Worm (Caenorhabditis elegans): ENCODE results near the gene dhs-26.

The dhs-26 gene

ce11 chrX:3334115-3334514, 28.2 kb downstream of the dhs-26 start:
- no peak for TF ChIP-seq ces-1 (GFP tag; optimal IDR thresholded peaks at IDR 0.05)
- TF ChIP-seq tbx-8 (GFP tag; optimal IDR thresholded peaks at IDR 0.05), result no peak
- no peak for TF ChIP-seq blmp-1 (tag; optimal IDR thresholded peaks at IDR 0.05)
- TF ChIP-seq nhr-12 (tag; optimal IDR thresholded peaks at IDR 0.05), result no peak
- no peak for TF ChIP-seq lin-13 (tag; optimal IDR thresholded peaks at IDR 0.05)
- TF ChIP-seq snpc-4 (tag; optimal IDR thresholded peaks at IDR 0.05), result no peak
- no peak for TF ChIP-seq lin-32 (GFP tag; optimal IDR thresholded peaks at IDR 0.05)
- no peak for TF ChIP-seq pha-4 (tag; optimal IDR thresholded peaks at IDR 0.05)
- TF ChIP-seq nhr-28 (tag; optimal IDR thresholded peaks at IDR 0.05), result no peak
- no peak for TF ChIP-seq elt-3 (tag; optimal IDR thresholded peaks at IDR 0.05)
- no peak for TF ChIP-seq nhr-237 (tag; optimal IDR thresholded peaks at IDR 0.05)
- TF ChIP-seq drap-1 (GFP tag; optimal IDR thresholded peaks at IDR 0.05), result no peak
- no peak for TF ChIP-seq ceh-83 (GFP tag; optimal IDR thresholded peaks at IDR 0.05)
- TF ChIP-seq unc-120 (tag; optimal IDR thresholded peaks at IDR 0.05; ENCODE audit: poor library complexity, severe bottlenecking), result no peak
- no peak for TF ChIP-seq ham-2 (GFP tag; optimal IDR thresholded peaks at IDR 0.05)
- TF ChIP-seq flh-1 (GFP tag; optimal IDR thresholded peaks at IDR 0.05), result no peak
- no peak for TF ChIP-seq sptf-1 (tag; optimal IDR thresholded peaks at IDR 0.05)
- TF ChIP-seq mep-1 (tag; optimal IDR thresholded peaks at IDR 0.05), result no peak
- no peak for TF ChIP-seq ceh-39 (tag; optimal IDR thresholded peaks at IDR 0.05)

DNA sequence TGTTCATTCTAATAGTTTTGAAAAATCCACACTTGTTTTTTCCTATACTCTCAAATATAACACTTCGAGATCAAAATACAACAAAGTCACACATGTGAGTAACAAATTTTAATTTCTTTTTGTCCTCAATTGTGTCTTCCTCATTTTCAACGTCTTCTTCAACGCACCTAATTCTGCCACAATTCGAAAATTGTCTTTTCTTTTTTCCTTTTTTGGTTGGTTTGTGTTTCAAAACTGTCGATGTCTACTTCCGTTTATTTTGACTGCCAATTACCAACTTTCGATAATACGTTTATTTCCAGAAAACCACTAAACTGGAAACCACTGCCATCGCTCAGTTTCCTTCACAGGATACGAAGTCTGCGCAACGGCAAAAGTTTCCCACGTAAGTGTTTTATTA, 29.5 kb downstream of the dhs-26 start, which contains the start of gene F11D5.1:
F11D5.1 (plus strand) TSS at position 301 of the 400 bp plus-strand sequence.
- TF ChIP-seq lin-32 (GFP tag; optimal IDR thresholded peaks at IDR 0.05), result no peak
- TF ChIP-seq nhr-2 (tag; optimal IDR thresholded peaks at IDR 0.05), result no peak
- TF ChIP-seq ceh-43 (GFP tag; optimal IDR thresholded peaks at IDR 0.05), result no peak
- TF ChIP-seq sem-2 (GFP tag; optimal IDR thresholded peaks at IDR 0.05), result no peak
- TF ChIP-seq nhr-28 (tag; optimal IDR thresholded peaks at IDR 0.05), result no peak
- TF ChIP-seq snpc-4 (tag; optimal IDR thresholded peaks at IDR 0.05), result no peak
- TF ChIP-seq ham-2 (GFP tag; optimal IDR thresholded peaks at IDR 0.05), result no peak

DNA sequence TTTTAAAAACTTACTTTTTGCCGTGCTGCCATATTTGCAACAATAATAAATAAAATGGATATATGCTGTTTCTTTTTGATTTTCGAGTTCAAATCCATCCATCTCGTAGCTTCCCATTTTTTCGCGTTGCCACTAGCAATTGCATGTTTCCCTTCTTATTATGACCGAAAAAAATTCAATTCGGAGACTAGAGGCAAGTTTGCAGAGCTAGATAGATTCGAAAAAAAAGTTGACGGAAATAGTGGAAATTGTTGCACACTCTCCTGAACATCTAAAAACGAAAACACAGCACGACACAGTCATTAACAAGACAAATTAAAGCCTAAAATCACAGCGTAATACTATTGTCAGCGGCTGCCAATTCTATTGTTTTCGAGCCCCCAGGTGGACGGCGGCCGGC, 36.1 kb downstream of the dhs-26 start, which contains the start of gene F11D5.6:
F11D5.6 (minus strand) TSS at position 101 of the 400 bp plus-strand sequence.
- TF ChIP-seq lin-13 (tag; optimal IDR thresholded peaks at IDR 0.05) (no peak), sptf-1 (tag; optimal IDR thresholded peaks at IDR 0.05) (no peak), blmp-1 (tag; optimal IDR thresholded peaks at IDR 0.05) (no peak), nhr-28 (tag; optimal IDR thresholded peaks at IDR 0.05) (no peak), ceh-43 (GFP tag; optimal IDR thresholded peaks at IDR 0.05) (no peak), nhr-76 (tag; optimal IDR thresholded peaks at IDR 0.05) (no peak), lin-32 (GFP tag; optimal IDR thresholded peaks at IDR 0.05) (no peak), bed-3 (GFP tag; optimal IDR thresholded peaks at IDR 0.05) (no peak), cnd-1 (tag; optimal IDR thresholded peaks at IDR 0.05) (no peak), flh-1 (GFP tag; optimal IDR thresholded peaks at IDR 0.05) (no peak), ceh-83 (GFP tag; optimal IDR thresholded peaks at IDR 0.05) (no peak), ztf-11 (tag; optimal IDR thresholded peaks at IDR 0.05) (no peak), hlh-1 (tag; optimal IDR thresholded peaks at IDR 0.05) (no peak), zip-8 (tag; optimal IDR thresholded peaks at IDR 0.05) (no peak), pha-4 (tag; optimal IDR thresholded peaks at IDR 0.05) (no peak), ham-2 (GFP tag; optimal IDR thresholded peaks at IDR 0.05) (no peak), nhr-237 (tag; optimal IDR thresholded peaks at IDR 0.05) (no peak)

DNA sequence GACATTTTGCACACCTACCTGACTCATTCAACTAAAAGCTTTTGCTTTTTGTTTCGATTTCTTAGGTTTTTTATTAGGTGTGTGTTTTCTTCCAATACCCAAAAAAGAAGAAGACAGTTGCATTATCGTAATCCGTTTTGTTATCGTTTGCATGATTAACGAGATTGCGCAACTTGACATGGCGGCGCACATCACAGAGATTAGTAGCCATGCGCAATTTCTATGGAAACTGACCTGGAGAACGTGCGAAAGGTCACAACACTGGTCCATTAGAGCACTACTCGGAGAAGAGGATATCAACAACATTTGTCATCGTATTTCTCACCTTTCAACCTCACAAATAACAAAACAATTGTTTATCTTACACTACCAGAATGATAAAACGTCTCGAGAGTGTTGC, 45.5 kb downstream of the dhs-26 start:
- TF ChIP-seq zip-8 (tag; optimal IDR thresholded peaks at IDR 0.05), result peak; percentile 32
- TF ChIP-seq nhr-2 (tag; optimal IDR thresholded peaks at IDR 0.05), result peak; percentile 84
- TF ChIP-seq elt-1 (tag; optimal IDR thresholded peaks at IDR 0.05; ENCODE audit: borderline replicate concordance, insufficient read depth), result peak; percentile 69
- TF ChIP-seq nhr-76 (tag; optimal IDR thresholded peaks at IDR 0.05), result no peak

- TF ChIP-seq cnd-1 (tag; optimal IDR thresholded peaks at IDR 0.05), result no peak
- TF ChIP-seq snpc-4 (tag; optimal IDR thresholded peaks at IDR 0.05), result no peak
- no peak for TF ChIP-seq lin-13 (tag; optimal IDR thresholded peaks at IDR 0.05)
- TF ChIP-seq unc-39 (tag; optimal IDR thresholded peaks at IDR 0.05), result no peak
- TF ChIP-seq hlh-1 (tag; optimal IDR thresholded peaks at IDR 0.05), result peak; percentile 75
- peak; percentile 84 for TF ChIP-seq elt-1 (tag; optimal IDR thresholded peaks at IDR 0.05; ENCODE audit: borderline replicate concordance, insufficient read depth)
- TF ChIP-seq drap-1 (GFP tag; optimal IDR thresholded peaks at IDR 0.05), result no peak
- TF ChIP-seq sem-2 (GFP tag; optimal IDR thresholded peaks at IDR 0.05), result no peak
- no peak for TF ChIP-seq lin-32 (GFP tag; optimal IDR thresholded peaks at IDR 0.05)
- no peak for TF ChIP-seq ceh-39 (tag; optimal IDR thresholded peaks at IDR 0.05)
- TF ChIP-seq elt-3 (tag; optimal IDR thresholded peaks at IDR 0.05), result no peak
- TF ChIP-seq ham-2 (GFP tag; optimal IDR thresholded peaks at IDR 0.05), result no peak
- TF ChIP-seq nhr-76 (tag; optimal IDR thresholded peaks at IDR 0.05), result no peak
- peak; percentile 82 for TF ChIP-seq nhr-2 (tag; optimal IDR thresholded peaks at IDR 0.05)
- TF ChIP-seq M03D4.4 (tag; optimal IDR thresholded peaks at IDR 0.05), result no peak
- TF ChIP-seq zip-8 (tag; optimal IDR thresholded peaks at IDR 0.05), result peak; percentile 85
- no peak for TF ChIP-seq nhr-237 (tag; optimal IDR thresholded peaks at IDR 0.05)
- peak; percentile 44 for TF ChIP-seq ces-1 (GFP tag; optimal IDR thresholded peaks at IDR 0.05)
- TF ChIP-seq blmp-1 (tag; optimal IDR thresholded peaks at IDR 0.05), result no peak
Observed at ce11 chrX:3315891-3316657, 46.2 kb downstream of the dhs-26 start.

Measured in whole organism, mixed stage, embryonic.